Fruit fly (Drosophila melanogaster): ENCODE measurements around the gene CG5880.

CG5880 gene

DNA sequence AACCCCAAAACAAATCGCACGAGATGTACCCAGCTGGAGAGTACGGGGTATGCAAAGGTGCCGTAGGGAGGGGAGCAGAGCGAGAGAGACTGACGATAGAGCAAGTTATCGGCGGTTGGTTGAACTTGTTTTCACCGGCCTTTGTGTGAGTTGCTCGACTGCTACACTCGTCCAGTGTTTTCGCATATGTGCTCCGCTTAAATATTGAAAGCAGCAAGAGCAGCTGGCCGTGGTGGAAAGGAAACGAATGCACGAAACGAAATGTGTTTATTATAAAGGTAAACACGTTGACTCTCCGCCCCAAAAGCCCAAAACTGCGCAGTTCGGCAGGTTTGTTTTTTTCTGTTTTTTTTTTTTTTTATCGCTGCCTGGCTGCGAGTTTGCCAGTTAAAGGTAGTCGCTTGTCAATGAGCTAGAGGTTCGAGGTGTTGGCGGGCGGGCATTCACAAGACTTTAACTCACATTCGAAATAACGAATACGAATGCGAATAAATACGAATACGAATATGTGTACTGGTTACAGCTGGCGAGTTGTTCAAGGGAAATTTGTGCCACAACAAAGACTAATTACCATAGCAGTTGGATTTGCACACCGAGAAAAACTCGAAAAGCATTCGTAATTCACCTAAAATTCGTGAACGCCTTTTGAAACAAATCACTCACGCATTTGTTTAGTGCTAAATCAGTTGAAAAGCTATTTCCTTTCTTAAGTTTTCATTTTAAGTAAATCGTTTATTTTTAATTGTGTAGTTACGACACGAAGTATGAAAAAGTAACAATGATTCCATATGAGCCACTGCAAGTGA, 13.2 kb downstream of the CG5880 start:
- TF ChIP-seq CG14711 (tag; optimal IDR thresholded peaks at IDR 0.05), result peak; percentile 36
- TF ChIP-seq CG7101 (tag; optimal IDR thresholded peaks at IDR 0.05), result peak; percentile 7
- TF ChIP-seq CG1620 (GFP tag; optimal IDR thresholded peaks at IDR 0.05), result no peak
- TF ChIP-seq Clk (GFP tag; optimal IDR thresholded peaks at IDR 0.05), result no peak
- TF ChIP-seq cic (GFP tag; optimal IDR thresholded peaks at IDR 0.05), result peak; percentile 47
- TF ChIP-seq bab1 (GFP tag; optimal IDR thresholded peaks at IDR 0.05), result peak; percentile 37
- TF ChIP-seq CG11617 (GFP tag; optimal IDR thresholded peaks at IDR 0.05), result peak; percentile 3
- TF ChIP-seq CG5204 (GFP tag; optimal IDR thresholded peaks at IDR 0.05), result no peak
- TF ChIP-seq ovo (GFP tag; optimal IDR thresholded peaks at IDR 0.05), result no peak
- peak; percentile 70 for TF ChIP-seq tj (GFP tag; optimal IDR thresholded peaks at IDR 0.05)
- peak; percentile 14 for TF ChIP-seq Crg-1 (GFP tag; optimal IDR thresholded peaks at IDR 0.05)
- TF ChIP-seq CG33017 (tag; optimal IDR thresholded peaks at IDR 0.05), result peak; percentile 8
- TF ChIP-seq CG12768 (GFP tag; optimal IDR thresholded peaks at IDR 0.05), result peak; percentile 22
- TF ChIP-seq kay (GFP tag; ENCODE audit: borderline replicate concordance), result no peak
- TF ChIP-seq Hr96 (GFP tag; optimal IDR thresholded peaks at IDR 0.05), result peak; percentile 13
- TF ChIP-seq CG7045 (GFP tag; optimal IDR thresholded peaks at IDR 0.05), result peak; percentile 19
- TF ChIP-seq Mnt (GFP tag; optimal IDR thresholded peaks at IDR 0.05), result peak; percentile 65

DNA sequence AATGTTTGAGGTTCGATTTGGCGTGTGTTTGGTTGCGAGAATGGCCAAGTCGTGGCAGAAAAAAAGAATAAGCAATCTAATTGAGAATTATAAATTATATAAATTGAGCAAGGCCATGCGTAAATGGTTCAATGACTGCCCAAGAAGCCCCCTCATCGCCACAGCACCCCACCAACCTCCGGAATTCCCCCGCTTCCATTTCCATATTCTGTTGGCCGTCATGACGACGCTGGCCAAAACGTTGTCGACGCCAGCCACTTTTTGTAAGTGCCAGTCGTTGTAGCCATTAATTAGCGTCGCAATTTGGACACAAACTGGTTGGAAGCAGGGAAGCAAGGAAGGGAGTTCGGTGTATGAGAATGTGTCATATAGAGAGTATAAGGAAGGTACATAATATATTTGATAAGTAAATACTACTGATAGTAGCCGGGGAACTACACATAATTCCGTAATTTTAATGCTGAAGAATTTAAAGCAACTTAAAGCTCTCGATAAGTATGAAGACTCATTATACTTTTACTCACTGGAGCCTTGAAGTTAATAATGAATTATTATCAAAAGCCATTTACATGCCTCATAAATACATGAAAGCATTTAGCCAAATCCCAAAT, 14.1 kb downstream of the CG5880 start:
- TF ChIP-seq CG12768 (GFP tag; optimal IDR thresholded peaks at IDR 0.05) (no peak), tj (GFP tag; optimal IDR thresholded peaks at IDR 0.05) (peak; percentile 62), CG7101 (tag; optimal IDR thresholded peaks at IDR 0.05) (no peak), kay (GFP tag; ENCODE audit: borderline replicate concordance) (peak; percentile 47), Hr96 (GFP tag; optimal IDR thresholded peaks at IDR 0.05) (no peak)

DNA sequence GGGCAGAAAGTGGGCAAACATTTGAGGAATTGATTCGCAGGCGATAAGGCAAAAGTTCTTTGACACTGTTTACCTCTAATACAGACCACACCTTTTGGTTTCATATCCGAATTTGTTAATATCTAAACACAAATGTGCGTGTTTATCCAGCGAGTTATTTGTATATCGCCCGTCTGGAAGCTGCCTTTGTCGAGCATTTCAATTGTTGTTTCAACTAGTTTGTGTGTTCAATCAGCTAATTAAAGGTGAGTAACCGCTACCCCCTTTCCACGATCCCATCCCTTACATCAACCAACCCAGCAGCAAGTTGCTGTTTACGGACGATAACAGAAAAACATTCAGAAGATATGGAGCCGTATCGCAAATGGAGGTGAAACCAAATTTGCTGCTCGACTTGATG, 14.9 kb downstream of the CG5880 start:
- peak; percentile 63 for TF ChIP-seq Crg-1 (GFP tag; optimal IDR thresholded peaks at IDR 0.05)
- peak; percentile 56 for TF ChIP-seq kay (GFP tag; ENCODE audit: borderline replicate concordance)
- TF ChIP-seq bab1 (GFP tag; optimal IDR thresholded peaks at IDR 0.05), result no peak
- peak; percentile 6 for TF ChIP-seq CG33017 (tag; optimal IDR thresholded peaks at IDR 0.05)
- TF ChIP-seq Mnt (GFP tag; optimal IDR thresholded peaks at IDR 0.05), result no peak
- TF ChIP-seq CG5204 (GFP tag; optimal IDR thresholded peaks at IDR 0.05), result no peak
- TF ChIP-seq cnc (optimal IDR thresholded peaks at IDR 0.05), result no peak
- TF ChIP-seq CG12768 (GFP tag; optimal IDR thresholded peaks at IDR 0.05), result peak; percentile 39
- TF ChIP-seq CG7101 (tag; optimal IDR thresholded peaks at IDR 0.05), result peak; percentile 46
- peak; percentile 11 for TF ChIP-seq CG14711 (tag; optimal IDR thresholded peaks at IDR 0.05)
- peak; percentile 44 for TF ChIP-seq ovo (GFP tag; optimal IDR thresholded peaks at IDR 0.05)
- TF ChIP-seq cic (GFP tag; optimal IDR thresholded peaks at IDR 0.05), result peak; percentile 20
- peak; percentile 40 for TF ChIP-seq CG1620 (GFP tag; optimal IDR thresholded peaks at IDR 0.05)
- peak; percentile 29 for TF ChIP-seq CG7045 (GFP tag; optimal IDR thresholded peaks at IDR 0.05)
- TF ChIP-seq CG11617 (GFP tag; optimal IDR thresholded peaks at IDR 0.05), result peak; percentile 12

DNA sequence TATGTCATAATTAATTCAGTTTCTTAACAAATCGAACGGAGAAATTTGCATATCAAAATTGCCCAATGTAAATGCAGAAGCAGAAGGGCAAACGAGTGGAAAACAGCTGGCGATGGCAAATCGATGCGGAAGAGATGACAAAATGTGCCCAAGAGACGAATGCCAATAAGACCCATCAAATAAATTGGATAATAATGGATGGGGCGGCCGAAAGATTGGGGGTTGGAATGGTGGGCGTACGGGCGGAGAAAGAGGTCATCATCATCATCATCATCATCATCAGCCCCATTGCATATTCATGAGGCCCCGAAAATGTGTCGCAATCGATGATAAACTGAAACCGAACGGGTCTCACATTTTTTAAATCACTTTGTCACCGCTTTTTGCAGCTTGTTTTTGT, 17.4 kb downstream of the CG5880 start:
- no peak for TF ChIP-seq CG5204 (GFP tag; optimal IDR thresholded peaks at IDR 0.05)
- TF ChIP-seq CG12768 (GFP tag; optimal IDR thresholded peaks at IDR 0.05), result no peak
- no peak for TF ChIP-seq toe (GFP tag; optimal IDR thresholded peaks at IDR 0.05)
- no peak for TF ChIP-seq kay (GFP tag; ENCODE audit: borderline replicate concordance)
- TF ChIP-seq ovo (GFP tag; optimal IDR thresholded peaks at IDR 0.05), result no peak
- TF ChIP-seq CG11617 (GFP tag; optimal IDR thresholded peaks at IDR 0.05), result no peak

DNA sequence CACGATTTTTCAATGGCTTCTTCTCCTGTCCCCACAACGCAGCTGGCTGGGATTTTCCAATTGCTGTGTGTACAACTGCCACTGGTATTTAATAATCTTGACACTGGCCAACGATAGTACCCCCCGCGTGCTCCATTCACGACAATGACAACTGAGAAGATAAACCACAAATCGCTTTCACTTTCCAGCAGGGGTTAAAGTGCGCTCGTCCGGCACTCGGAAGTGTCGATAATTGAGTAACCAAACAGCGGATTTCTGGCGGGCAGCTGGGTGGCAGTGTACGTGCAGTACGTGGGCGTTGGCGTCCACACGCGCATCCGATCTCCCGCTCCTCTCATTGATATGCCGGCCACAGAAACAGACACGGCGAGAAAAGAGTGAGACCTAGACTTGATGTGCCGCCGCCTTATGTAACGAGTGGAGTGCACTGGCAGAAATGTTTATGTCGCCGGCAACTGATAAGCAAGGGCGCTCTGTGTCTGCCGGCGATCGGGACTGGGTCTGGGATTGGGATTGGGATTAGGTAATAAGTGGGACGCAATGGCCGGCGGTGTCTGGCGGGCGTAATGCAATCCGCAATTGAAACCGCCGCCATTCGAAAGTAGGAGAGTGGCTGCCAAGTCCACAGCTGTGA, 18.3 kb downstream of the CG5880 start:
- TF ChIP-seq kay (GFP tag; ENCODE audit: borderline replicate concordance), result no peak
- no peak for TF ChIP-seq CG11617 (GFP tag; optimal IDR thresholded peaks at IDR 0.05)
- no peak for TF ChIP-seq CG14711 (tag; optimal IDR thresholded peaks at IDR 0.05)
- TF ChIP-seq pad (GFP tag; optimal IDR thresholded peaks at IDR 0.05), result no peak
- no peak for TF ChIP-seq Hr96 (GFP tag; optimal IDR thresholded peaks at IDR 0.05)
- TF ChIP-seq CG33017 (tag; optimal IDR thresholded peaks at IDR 0.05), result no peak
- TF ChIP-seq CG7101 (tag; optimal IDR thresholded peaks at IDR 0.05), result no peak
- TF ChIP-seq Clk (GFP tag; optimal IDR thresholded peaks at IDR 0.05), result no peak
- no peak for TF ChIP-seq cic (GFP tag; optimal IDR thresholded peaks at IDR 0.05)
- TF ChIP-seq CG12768 (GFP tag; optimal IDR thresholded peaks at IDR 0.05), result no peak
- TF ChIP-seq Mnt (GFP tag; optimal IDR thresholded peaks at IDR 0.05), result no peak
- no peak for TF ChIP-seq bab1 (GFP tag; optimal IDR thresholded peaks at IDR 0.05)
- TF ChIP-seq Crg-1 (GFP tag; optimal IDR thresholded peaks at IDR 0.05), result no peak
- TF ChIP-seq ovo (GFP tag; optimal IDR thresholded peaks at IDR 0.05), result no peak
- TF ChIP-seq toe (GFP tag; optimal IDR thresholded peaks at IDR 0.05), result no peak
- TF ChIP-seq cnc (optimal IDR thresholded peaks at IDR 0.05), result no peak

Data from whole organism, adult.